Fruit fly (Drosophila melanogaster): ENCODE data around the gene Hap40.

dm6 chrX:15733192-15733892 is 29.4 kb downstream of the Hap40 start:
- no peak for TF ChIP-seq EcR (GFP tag; optimal IDR thresholded peaks at IDR 0.05)
- TF ChIP-seq fd96Ca (GFP tag; IDR thresholded peaks at IDR 0.05): no peak
- no peak for TF ChIP-seq CG17806 (tag; optimal IDR thresholded peaks at IDR 0.05)
- no peak for TF ChIP-seq CG34367 (tag; optimal IDR thresholded peaks at IDR 0.05)
- peak; percentile 25; the same call in 1 of the 2 replicates for TF ChIP-seq rn (GFP tag; IDR thresholded peaks at IDR 0.05)
- no peak for TF ChIP-seq Snoo (tag; optimal IDR thresholded peaks at IDR 0.05)
- peak; percentile 48; the same call in 2 of the 3 replicates for TF ChIP-seq CG4496 (GFP tag; IDR thresholded peaks at IDR 0.05)
- TF ChIP-seq CG15710 (tag; optimal IDR thresholded peaks at IDR 0.05): no peak
- TF ChIP-seq CG8301 (tag; optimal IDR thresholded peaks at IDR 0.05): no peak
- peak; percentile 21; the same call in 1 of the 2 replicates for TF ChIP-seq CG32121 (GFP tag; IDR thresholded peaks at IDR 0.05)
- peak; percentile 9; the same call in 1 of the 2 replicates for TF ChIP-seq Ets98B (GFP tag; IDR thresholded peaks at IDR 0.05)
- TF ChIP-seq CG13204 (GFP tag; optimal IDR thresholded peaks at IDR 0.05): no peak

Data from whole organism, pupa.